Fruit fly (Drosophila melanogaster): Measurements from ENCODE around the gene Cip4.

Gene Cip4

DNA sequence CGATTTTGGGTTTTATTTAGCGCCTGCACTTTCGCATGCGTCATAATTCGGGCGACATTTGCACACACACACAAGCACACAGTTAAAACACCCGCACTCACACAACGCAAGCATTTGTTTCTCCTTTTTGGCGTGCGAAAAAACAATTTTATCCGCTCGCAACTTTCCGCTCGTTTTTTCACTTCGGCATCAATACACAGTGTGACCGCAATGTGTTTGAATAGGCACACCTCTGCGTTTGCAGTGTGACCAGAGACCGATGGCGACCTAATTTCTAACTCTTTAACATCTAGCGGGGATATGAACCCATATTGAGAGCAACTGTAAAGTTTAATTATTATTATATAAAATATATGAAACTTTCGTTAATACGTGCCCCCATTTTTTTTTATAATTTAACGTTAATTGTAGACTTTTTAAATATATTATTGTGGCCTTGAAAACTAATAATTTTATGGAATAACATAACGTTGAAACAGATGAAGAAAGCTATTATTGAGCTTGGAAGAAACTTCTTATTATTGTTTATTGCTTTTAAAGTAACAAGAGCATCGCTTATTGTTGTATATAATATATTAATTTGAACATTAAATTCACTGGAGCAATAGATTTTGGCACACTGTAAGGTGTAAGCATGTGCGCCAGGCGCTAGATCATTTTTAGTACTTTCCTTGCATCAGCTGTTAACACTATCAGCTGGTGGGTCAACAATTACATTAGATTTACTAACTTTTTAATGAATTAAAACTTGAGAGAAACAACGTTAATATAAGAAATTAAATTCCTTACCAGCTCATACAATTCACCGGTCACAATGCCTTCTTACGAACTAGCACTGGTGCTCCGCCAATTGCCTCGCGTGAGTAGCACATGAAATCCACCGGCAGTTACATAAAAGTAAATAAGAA is at the start of gene Cip4, which contains the start of gene mRpS6 (continued):
- TF ChIP-seq Hr4 (GFP tag; optimal IDR thresholded peaks at IDR 0.05) (peak; percentile 78), Eip93F (GFP tag; optimal IDR thresholded peaks at IDR 0.05) (peak; percentile 30), CG7368 (GFP tag; optimal IDR thresholded peaks at IDR 0.05) (no peak), CG32006 (GFP tag; optimal IDR thresholded peaks at IDR 0.05) (peak; percentile 76), spab (GFP tag; optimal IDR thresholded peaks at IDR 0.05) (no peak), CG8119 (GFP tag; IDR thresholded peaks at IDR 0.05) (peak; percentile 66; the same call in 2 of the 3 replicates), CG11294 (GFP tag; IDR thresholded peaks at IDR 0.05) (peak; percentile 64), CG3032 (tag; optimal IDR thresholded peaks at IDR 0.05) (peak; percentile 31), pdm3 (GFP tag; optimal IDR thresholded peaks at IDR 0.05) (peak; percentile 86), Hr38 (GFP tag; optimal IDR thresholded peaks at IDR 0.05) (no peak)

DNA sequence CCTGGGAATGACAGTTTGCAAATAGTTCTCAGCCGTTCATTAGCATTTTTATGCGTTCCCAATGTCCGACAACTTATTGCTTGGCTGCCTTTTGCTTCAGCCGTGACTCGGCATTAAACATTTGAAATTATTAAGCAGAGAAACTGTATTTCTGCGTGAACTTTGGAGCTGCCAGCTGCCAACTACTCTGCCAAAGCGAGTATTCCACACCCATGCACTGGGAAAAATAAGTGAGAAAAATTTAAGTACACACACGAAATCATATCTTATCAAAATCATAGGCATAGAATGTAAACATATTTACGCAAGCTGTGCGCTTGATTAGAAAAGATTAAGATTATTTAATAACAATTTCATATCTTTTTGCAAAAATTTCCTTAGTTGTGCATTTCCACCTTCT is 49.1 kb upstream of the Cip4 start:
- TF ChIP-seq Hr4 (GFP tag; optimal IDR thresholded peaks at IDR 0.05) (peak; percentile 48), CG10631 (GFP tag; optimal IDR thresholded peaks at IDR 0.05) (no peak), Lpt (GFP tag; optimal IDR thresholded peaks at IDR 0.05) (peak; percentile 24), CG11294 (GFP tag; IDR thresholded peaks at IDR 0.05) (peak; percentile 62), esn (GFP tag; optimal IDR thresholded peaks at IDR 0.05) (no peak), ss (GFP tag; optimal IDR thresholded peaks at IDR 0.05) (no peak), CG11902 (GFP tag; optimal IDR thresholded peaks at IDR 0.05) (no peak), Ets21C (GFP tag; optimal IDR thresholded peaks at IDR 0.05) (no peak), CG31627 (GFP tag; optimal IDR thresholded peaks at IDR 0.05) (no peak), CG1621 (tag; optimal IDR thresholded peaks at IDR 0.05) (no peak), eg (GFP tag; IDR thresholded peaks at IDR 0.05) (peak; percentile 79), CG11762 (GFP tag; optimal IDR thresholded peaks at IDR 0.05; ENCODE audit: insufficient read depth) (no peak), CG15336 (GFP tag; IDR thresholded peaks at IDR 0.05) (peak; percentile 53), CG3919 (GFP tag; optimal IDR thresholded peaks at IDR 0.05) (no peak), topi (GFP tag; optimal IDR thresholded peaks at IDR 0.05) (no peak), CG6276 (GFP tag; optimal IDR thresholded peaks at IDR 0.05) (peak; percentile 32), CG8319 (GFP tag; optimal IDR thresholded peaks at IDR 0.05) (no peak), cyc (GFP tag; optimal IDR thresholded peaks at IDR 0.05) (no peak), Eip78C (GFP tag) (no peak), CG34406 (GFP tag; optimal IDR thresholded peaks at IDR 0.05) (no peak), CG8119 (GFP tag; IDR thresholded peaks at IDR 0.05) (peak; percentile 33; the same call in 2 of the 3 replicates), net (GFP tag; optimal IDR thresholded peaks at IDR 0.05) (peak; percentile 17), dsx (GFP tag; optimal IDR thresholded peaks at IDR 0.05; ENCODE audit: poor library complexity, severe bottlenecking) (no peak), CG6163 (GFP tag; IDR thresholded peaks at IDR 0.05) (peak; percentile 70; the same call in 2 of the 3 replicates), Gug (GFP tag; IDR thresholded peaks at IDR 0.05) (peak; percentile 51), Eip93F (GFP tag; optimal IDR thresholded peaks at IDR 0.05) (no peak), lz (GFP tag; optimal IDR thresholded peaks at IDR 0.05) (no peak), CG16779 (tag; optimal IDR thresholded peaks at IDR 0.05) (no peak), CG32006 (GFP tag; optimal IDR thresholded peaks at IDR 0.05) (peak; percentile 47), acj6 (GFP tag; optimal IDR thresholded peaks at IDR 0.05) (no peak)

DNA sequence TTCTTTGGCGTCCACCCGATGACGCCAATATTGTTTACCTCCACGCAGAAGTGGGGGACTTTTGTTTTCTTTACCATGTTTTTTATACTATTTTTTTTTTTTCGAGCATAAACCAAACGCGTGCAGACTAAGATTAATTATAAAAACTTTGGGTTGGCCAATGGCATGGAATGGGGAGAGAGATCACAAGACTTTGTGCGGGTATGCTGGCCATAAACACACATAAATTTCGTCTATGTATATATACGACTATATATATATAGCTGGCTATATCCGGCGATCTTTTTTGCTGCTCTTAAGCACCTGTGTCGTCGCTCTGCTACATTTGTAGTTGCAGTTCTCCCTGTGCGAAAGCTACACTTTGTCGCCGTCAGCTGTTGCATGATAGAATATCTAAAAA is 48.0 kb upstream of the Cip4 start:
- no peak for TF ChIP-seq CG6276 (GFP tag; optimal IDR thresholded peaks at IDR 0.05)
- TF ChIP-seq CG11294 (GFP tag; IDR thresholded peaks at IDR 0.05) = no peak
- TF ChIP-seq Met (GFP tag; optimal IDR thresholded peaks at IDR 0.05) = no peak
- no peak for TF ChIP-seq CG11762 (GFP tag; optimal IDR thresholded peaks at IDR 0.05; ENCODE audit: insufficient read depth)
- TF ChIP-seq CG3919 (GFP tag; optimal IDR thresholded peaks at IDR 0.05) = no peak
- TF ChIP-seq Hr38 (GFP tag; optimal IDR thresholded peaks at IDR 0.05) = no peak
- no peak for TF ChIP-seq Hr4 (GFP tag; optimal IDR thresholded peaks at IDR 0.05)
- no peak for TF ChIP-seq CG9139 (GFP tag; optimal IDR thresholded peaks at IDR 0.05)
- no peak for TF ChIP-seq net (GFP tag; optimal IDR thresholded peaks at IDR 0.05)
- TF ChIP-seq Eip93F (GFP tag; optimal IDR thresholded peaks at IDR 0.05) = no peak
- TF ChIP-seq CG6808 (GFP tag; optimal IDR thresholded peaks at IDR 0.05) = no peak
- TF ChIP-seq Eip75B (GFP tag; optimal IDR thresholded peaks at IDR 0.05) = no peak
- no peak for TF ChIP-seq CG6792 (GFP tag; optimal IDR thresholded peaks at IDR 0.05)
- no peak for TF ChIP-seq CG4318 (GFP tag; optimal IDR thresholded peaks at IDR 0.05)
- no peak for TF ChIP-seq dac (GFP tag; optimal IDR thresholded peaks at IDR 0.05)
- no peak for TF ChIP-seq Blimp-1 (GFP tag; optimal IDR thresholded peaks at IDR 0.05)

All from whole organism, prepupa.